Fruit fly (Drosophila melanogaster) whole organism, prepupa: ENCODE data around the gene CG45049.

Experiments
- CG6792 ChIP-seq: fragments of 200-800 bp; sonication (Bioruptor generic); optimal IDR thresholded peaks from 3 replicates; lab custom pipeline; 2016; ENCODE audit warnings: missing biosample characterization, missing genetic modification characterization
- Gug ChIP-seq: fragments of 200-800 bp; sonication (Bioruptor generic); IDR thresholded peaks from 2 replicates; pipeline ENCODE4 v1.3.6; 2022; ENCODE audit warnings: missing biosample characterization, missing genetic modification characterization
- Hr38 ChIP-seq: sonication (Bioruptor generic); optimal IDR thresholded peaks from 2 replicates; lab custom pipeline; 2016; ENCODE audit warnings: missing biosample characterization, missing genetic modification characterization
- topi ChIP-seq: fragments of 200-800 bp; sonication (Bioruptor generic); optimal IDR thresholded peaks from 3 replicates; lab custom pipeline; 2016; ENCODE audit warnings: missing biosample characterization, missing genetic modification characterization

DNA sequence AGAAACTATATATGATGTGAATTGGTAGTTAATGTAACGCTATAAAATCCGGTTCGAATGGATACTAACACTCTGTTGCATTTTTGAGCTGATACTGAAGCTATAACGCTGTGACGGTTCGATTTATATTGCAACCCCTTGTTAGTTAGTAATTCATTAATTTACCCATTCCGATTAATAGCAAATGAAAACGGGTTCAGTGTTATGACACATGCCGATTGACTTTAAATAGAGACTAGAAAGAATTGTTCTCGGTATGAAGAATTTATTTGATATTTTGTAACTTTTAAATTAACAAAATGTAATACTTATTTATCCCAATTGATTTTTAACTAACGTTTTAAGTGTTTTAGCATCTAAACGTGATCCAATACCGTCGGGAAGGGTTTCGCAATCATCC lies 41.9 kb downstream of the CG45049 start, which contains the start of gene CG43091:
- TF ChIP-seq Gug (GFP tag; lab: Robert Waterston, UW) (no peak), topi (GFP tag; lab: Kevin White, UChicago) (no peak), Hr38 (no peak), CG6792 (GFP tag; lab: Kevin White, UChicago) (no peak)
